Worm (Caenorhabditis elegans): ENCODE results near the gene cest-28.

- TF ChIP-seq ets-7 (tag; optimal IDR thresholded peaks at IDR 0.05) (no peak), ama-1 (optimal IDR thresholded peaks at IDR 0.05) (no peak), sea-1 (GFP tag; conservative IDR thresholded peaks at IDR 0.05) (no peak), scrt-1 (GFP tag; IDR thresholded peaks at IDR 0.05) (no peak), tra-4 (tag; optimal IDR thresholded peaks at IDR 0.05) (no peak), hmbx-1 (tag; optimal IDR thresholded peaks at IDR 0.05) (no peak), F13C5.2 (tag; optimal IDR thresholded peaks at IDR 0.05) (no peak), B0310.2 (tag; optimal IDR thresholded peaks at IDR 0.05) (no peak), ceh-36 (tag; optimal IDR thresholded peaks at IDR 0.05) (no peak), flt-1 (GFP tag; IDR thresholded peaks at IDR 0.05) (no peak), aly-1 (tag; optimal IDR thresholded peaks at IDR 0.05) (no peak), ceh-13 (GFP tag; optimal IDR thresholded peaks at IDR 0.05) (no peak), tbx-37 (GFP tag; conservative IDR thresholded peaks at IDR 0.05) (no peak), tbx-11 (GFP tag; IDR thresholded peaks at IDR 0.05) (no peak)
Observed at ce11 chrV:6657532-6658259, 11.9 kb upstream of the cest-28 start.
